Fruit fly (Drosophila melanogaster): ENCODE measurements around the gene CG31897.

- no peak for TF ChIP-seq CG8478 (optimal IDR thresholded peaks at IDR 0.05)
- TF ChIP-seq CTCF (optimal IDR thresholded peaks at IDR 0.05): no peak
Measured at dm6 chr2L:8425962-8426759, 16.1 kb upstream of the CG31897 start.
